Fruit fly (Drosophila melanogaster): ENCODE measurements around the gene MnM.
A peak's percentile ranks its signal among the peaks of the same experiment; 100 is the strongest.

MnM gene

dm6 chr3L:3179474-3179873 lies 1.1 kb upstream of the MnM start (continued):
- TF ChIP-seq CG6854 (GFP tag; optimal IDR thresholded peaks at IDR 0.05) (peak; percentile 82), gcm2 (GFP tag; optimal IDR thresholded peaks at IDR 0.05) (peak; percentile 83), HHEX (GFP tag; optimal IDR thresholded peaks at IDR 0.05) (peak; percentile 89), jumu (GFP tag; optimal IDR thresholded peaks at IDR 0.05) (peak; percentile 74), nmo (GFP tag; optimal IDR thresholded peaks at IDR 0.05) (peak; percentile 80), dm (GFP tag; optimal IDR thresholded peaks at IDR 0.05) (peak; percentile 59), Camta (GFP tag; optimal IDR thresholded peaks at IDR 0.05) (peak; percentile 82), CG2712 (tag; optimal IDR thresholded peaks at IDR 0.05) (peak; percentile 92), ro (GFP tag; IDR thresholded peaks at IDR 0.05) (peak; percentile 72; the same call in 1 of the 2 replicates), CG17802 (tag; optimal IDR thresholded peaks at IDR 0.05) (peak; percentile 68), oc (tag; optimal IDR thresholded peaks at IDR 0.05) (no peak), D (optimal IDR thresholded peaks at IDR 0.05) (no peak), D (GFP tag; optimal IDR thresholded peaks at IDR 0.05) (peak; percentile 82), zfh1 (GFP tag; IDR thresholded peaks at IDR 0.05) (peak; percentile 89), CG4328 (GFP tag; optimal IDR thresholded peaks at IDR 0.05) (peak; percentile 48), bowl (GFP tag; IDR thresholded peaks at IDR 0.05) (peak; percentile 44; the same call in 1 of the 2 replicates), sd (tag; optimal IDR thresholded peaks at IDR 0.05) (no peak), Opbp (GFP tag; IDR thresholded peaks at IDR 0.05; ENCODE audit: partially characterized antibody) (no peak), CG10366 (GFP tag; IDR thresholded peaks at IDR 0.05) (peak; percentile 77), bcd (GFP tag; optimal IDR thresholded peaks at IDR 0.05) (peak; percentile 88), nerfin-1 (tag; optimal IDR thresholded peaks at IDR 0.05) (peak; percentile 52), caup (GFP tag; optimal IDR thresholded peaks at IDR 0.05; ENCODE audit: severe bottlenecking) (peak; percentile 86), NC2α (GFP tag; optimal IDR thresholded peaks at IDR 0.05) (peak; percentile 53), CTCF (GFP tag; optimal IDR thresholded peaks at IDR 0.05) (no peak), CG9876 (GFP tag; optimal IDR thresholded peaks at IDR 0.05) (no peak), CG11456 (GFP tag; IDR thresholded peaks at IDR 0.05) (peak; percentile 92), CG17912 (GFP tag; optimal IDR thresholded peaks at IDR 0.05) (no peak), ato (GFP tag; IDR thresholded peaks at IDR 0.05; ENCODE audit: partially characterized antibody) (no peak), CG32767 (GFP tag; IDR thresholded peaks at IDR 0.05) (peak; percentile 63), CG34422 (GFP tag; IDR thresholded peaks at IDR 0.05) (peak; percentile 89), chn (GFP tag; optimal IDR thresholded peaks at IDR 0.05) (peak; percentile 79), pho (GFP tag; optimal IDR thresholded peaks at IDR 0.05) (peak; percentile 54), Kr (GFP tag; optimal IDR thresholded peaks at IDR 0.05) (no peak), CG10274 (GFP tag; optimal IDR thresholded peaks at IDR 0.05) (peak; percentile 60), CG12659 (GFP tag; optimal IDR thresholded peaks at IDR 0.05) (peak; percentile 81), CG12942 (GFP tag; optimal IDR thresholded peaks at IDR 0.05) (peak; percentile 61), CG11696 (GFP tag; IDR thresholded peaks at IDR 0.05) (peak; percentile 99), CG1233 (GFP tag; optimal IDR thresholded peaks at IDR 0.05) (peak; percentile 89), CG10267 (tag; optimal IDR thresholded peaks at IDR 0.05) (peak; percentile 83), aop (GFP tag; IDR thresholded peaks at IDR 0.05) (no peak), nerfin-2 (GFP tag; IDR thresholded peaks at IDR 0.05; ENCODE audit: partially characterized antibody) (no peak), PHDP (tag; optimal IDR thresholded peaks at IDR 0.05) (peak; percentile 92), row (GFP tag; IDR thresholded peaks at IDR 0.05) (peak; percentile 95), CG6254 (GFP tag; optimal IDR thresholded peaks at IDR 0.05) (peak; percentile 88), ems (GFP tag; optimal IDR thresholded peaks at IDR 0.05) (peak; percentile 88), Sry-β (GFP tag; optimal IDR thresholded peaks at IDR 0.05) (no peak), dan (GFP tag; IDR thresholded peaks at IDR 0.05) (peak; percentile 65), CG4404 (GFP tag; IDR thresholded peaks at IDR 0.05) (peak; percentile 74), B-H2 (GFP tag; optimal IDR thresholded peaks at IDR 0.05) (no peak), Ssrp (tag; optimal IDR thresholded peaks at IDR 0.05) (peak; percentile 75), CG17385 (GFP tag; optimal IDR thresholded peaks at IDR 0.05) (peak; percentile 82), CG7786 (GFP tag; optimal IDR thresholded peaks at IDR 0.05) (peak; percentile 60)
